Worm (Caenorhabditis elegans): ENCODE data around the gene Y54H5A.2.

The Y54H5A.2 gene

ce11 chrIII:5140559-5140958 lies 8.8 kb downstream of the Y54H5A.2 start:
- TF ChIP-seq sdc-2 (tag; optimal IDR thresholded peaks at IDR 0.05) (no peak), pha-4 (tag; optimal IDR thresholded peaks at IDR 0.05) (no peak), ceh-6 (GFP tag; optimal IDR thresholded peaks at IDR 0.05) (no peak), ets-4 (tag; optimal IDR thresholded peaks at IDR 0.05) (peak; percentile 3), fax-1 (tag; optimal IDR thresholded peaks at IDR 0.05) (no peak), tbx-2 (tag; optimal IDR thresholded peaks at IDR 0.05) (peak; percentile 90), pax-1 (tag; optimal IDR thresholded peaks at IDR 0.05) (no peak), ceh-34 (tag; optimal IDR thresholded peaks at IDR 0.05) (no peak), F13H6.1 (tag; optimal IDR thresholded peaks at IDR 0.05) (no peak), nhr-232 (tag; optimal IDR thresholded peaks at IDR 0.05) (no peak), sox-2 (GFP tag; IDR thresholded peaks at IDR 0.05) (no peak), madf-2 (tag; optimal IDR thresholded peaks at IDR 0.05) (no peak), pros-1 (tag; optimal IDR thresholded peaks at IDR 0.05) (no peak), npax-4 (tag; optimal IDR thresholded peaks at IDR 0.05) (no peak), odd-2 (tag; optimal IDR thresholded peaks at IDR 0.05) (no peak), ceh-48 (tag; optimal IDR thresholded peaks at IDR 0.05) (no peak), gmeb-2 (tag; optimal IDR thresholded peaks at IDR 0.05) (no peak), unc-55 (GFP tag; optimal IDR thresholded peaks at IDR 0.05) (peak; percentile 71), nfya-1 (tag; optimal IDR thresholded peaks at IDR 0.05) (no peak), ceh-18 (tag; optimal IDR thresholded peaks at IDR 0.05) (peak; percentile 53)

- peak; percentile 84 for TF ChIP-seq unc-55 (GFP tag; optimal IDR thresholded peaks at IDR 0.05)
- no peak for TF ChIP-seq pqm-1 (tag; optimal IDR thresholded peaks at IDR 0.05)
- TF ChIP-seq tbx-2 (tag; optimal IDR thresholded peaks at IDR 0.05), result peak; percentile 78
These were observed 9.6 kb downstream of the Y54H5A.2 start for ce11 chrIII:5139768-5140167.

DNA sequence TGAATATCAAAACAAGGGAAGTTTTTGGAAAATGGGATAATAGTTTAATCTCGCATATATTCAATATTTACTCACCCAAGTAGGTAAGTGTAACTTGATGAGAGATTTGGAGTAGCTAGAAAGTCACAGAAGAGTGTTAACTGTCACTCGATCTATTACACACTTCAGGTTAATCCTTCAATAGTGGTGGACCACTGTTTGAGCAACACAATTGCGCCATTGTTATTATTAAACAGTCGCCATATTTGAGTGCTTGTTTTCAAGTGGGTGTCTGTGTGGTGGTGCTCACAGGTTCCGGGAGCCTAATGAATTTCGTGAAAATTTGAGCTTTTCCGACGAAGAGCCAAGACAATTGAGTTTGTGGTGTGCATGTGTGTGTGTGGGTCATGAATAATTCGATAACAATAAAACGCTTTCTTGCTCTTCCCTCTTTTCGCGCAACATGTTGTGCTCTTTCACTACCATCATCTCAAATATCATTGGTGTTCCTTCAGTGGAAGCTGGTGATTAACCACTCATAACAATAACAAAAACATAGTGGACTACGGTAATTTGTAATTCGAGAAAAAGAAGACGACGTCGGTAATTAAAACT lies 10.3 kb downstream of the Y54H5A.2 start:
- TF ChIP-seq pha-2 (tag; optimal IDR thresholded peaks at IDR 0.05) (no peak), sdc-2 (tag; optimal IDR thresholded peaks at IDR 0.05) (no peak), unc-42 (tag; optimal IDR thresholded peaks at IDR 0.05) (peak; percentile 89), tbx-2 (tag; optimal IDR thresholded peaks at IDR 0.05) (peak; percentile 70)

- no peak for TF ChIP-seq ceh-19 (GFP tag; optimal IDR thresholded peaks at IDR 0.05)
- TF ChIP-seq tbx-2 (tag; optimal IDR thresholded peaks at IDR 0.05), result peak; percentile 12
These were observed 11.7 kb downstream of the Y54H5A.2 start for ce11 chrIII:5137685-5138084.

DNA sequence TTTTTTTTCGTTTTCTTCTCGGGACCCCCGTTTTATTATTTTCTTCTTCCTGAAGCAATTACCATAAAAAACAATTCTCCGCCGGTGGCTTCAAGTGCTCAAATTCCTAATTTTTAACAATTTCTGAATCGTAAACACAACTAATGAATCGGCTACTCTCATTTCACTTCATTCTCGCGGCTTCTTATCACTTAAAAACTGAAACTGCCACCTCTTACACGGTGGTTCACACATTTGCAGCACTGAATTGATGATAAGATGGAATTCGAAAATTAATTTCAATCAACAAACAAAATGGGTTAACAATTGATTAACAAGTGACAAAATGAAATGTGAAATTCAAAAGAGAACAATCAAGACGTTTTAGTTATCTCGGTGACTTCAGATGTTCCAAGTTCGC lies 12.3 kb downstream of the Y54H5A.2 start:
- TF ChIP-seq lin-11 (tag; optimal IDR thresholded peaks at IDR 0.05) (no peak), unc-3 (GFP tag; conservative IDR thresholded peaks at IDR 0.05) (no peak), unc-3 (tag; optimal IDR thresholded peaks at IDR 0.05) (no peak), tbx-7 (tag; optimal IDR thresholded peaks at IDR 0.05) (no peak), hlh-15 (tag; optimal IDR thresholded peaks at IDR 0.05) (no peak), madf-2 (tag; optimal IDR thresholded peaks at IDR 0.05) (no peak)

DNA sequence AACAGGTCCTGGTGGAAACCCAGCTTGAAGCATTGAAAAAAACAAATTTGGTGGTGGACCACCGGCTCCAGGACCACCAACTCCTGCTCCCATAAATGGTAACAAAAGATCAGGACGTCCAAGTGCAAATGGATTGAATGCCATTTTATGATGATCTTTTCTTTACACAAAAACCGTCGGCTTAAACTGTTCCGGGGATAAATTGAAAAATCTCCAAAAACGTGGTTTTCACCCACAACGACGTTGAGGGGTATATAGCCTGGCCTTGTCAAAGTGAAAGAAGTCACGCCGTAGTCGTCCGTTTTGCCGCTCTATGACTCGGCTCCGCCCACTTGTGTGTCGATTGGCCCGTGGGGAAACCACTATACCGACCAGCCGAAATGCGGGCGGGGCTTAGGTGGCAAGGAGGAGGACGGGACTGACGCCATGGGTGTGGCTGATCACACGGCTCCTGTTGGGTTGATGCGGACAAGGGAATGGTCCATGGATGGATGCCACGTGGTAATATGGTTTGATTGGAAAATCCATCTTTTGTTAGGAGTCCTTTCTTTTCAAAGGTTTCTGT lies 13.3 kb downstream of the Y54H5A.2 start, which contains the start of gene tbx-2:
Gene tbx-2 (minus strand): TSS at position 264 of the 565 bp plus-strand sequence.
- TF ChIP-seq sdc-2 (tag; optimal IDR thresholded peaks at IDR 0.05) (peak; percentile 36), hlh-30 (tag; optimal IDR thresholded peaks at IDR 0.05; ENCODE audit: insufficient read depth) (peak; percentile 5), K09A11.1 (tag; optimal IDR thresholded peaks at IDR 0.05; ENCODE audit: insufficient read depth) (no peak), tbx-7 (tag; optimal IDR thresholded peaks at IDR 0.05) (no peak), ceh-18 (tag; optimal IDR thresholded peaks at IDR 0.05) (peak; percentile 14), odd-2 (tag; optimal IDR thresholded peaks at IDR 0.05) (no peak), pros-1 (tag; optimal IDR thresholded peaks at IDR 0.05) (no peak), tbx-2 (tag; optimal IDR thresholded peaks at IDR 0.05) (peak; percentile 99), unc-3 (GFP tag; conservative IDR thresholded peaks at IDR 0.05) (no peak), unc-3 (tag; optimal IDR thresholded peaks at IDR 0.05) (no peak), ceh-34 (tag; optimal IDR thresholded peaks at IDR 0.05) (peak; percentile 44), ceh-6 (GFP tag; optimal IDR thresholded peaks at IDR 0.05) (no peak), C38D4.7 (GFP tag; optimal IDR thresholded peaks at IDR 0.05) (no peak), ceh-48 (tag; optimal IDR thresholded peaks at IDR 0.05) (no peak), ceh-19 (GFP tag; optimal IDR thresholded peaks at IDR 0.05) (no peak), lim-6 (tag; optimal IDR thresholded peaks at IDR 0.05) (no peak), syd-9 (tag; optimal IDR thresholded peaks at IDR 0.05) (peak; percentile 8), unc-42 (tag; optimal IDR thresholded peaks at IDR 0.05) (no peak), pqm-1 (tag; optimal IDR thresholded peaks at IDR 0.05) (no peak), nhr-232 (tag; optimal IDR thresholded peaks at IDR 0.05) (no peak), ahr-1 (tag; optimal IDR thresholded peaks at IDR 0.05) (no peak), ceh-31 (tag; optimal IDR thresholded peaks at IDR 0.05) (peak; percentile 2), ceh-30 (tag; optimal IDR thresholded peaks at IDR 0.05) (no peak), ceh-14 (tag; optimal IDR thresholded peaks at IDR 0.05) (no peak), pat-9 (tag; optimal IDR thresholded peaks at IDR 0.05) (no peak)

Data from whole organism, late embryonic.